Fruit fly (Drosophila melanogaster): ENCODE results near the gene CG2145.

dm6 chrX:10959912-10960311 lies 32.7 kb downstream of the CG2145 start:
- no peak for TF ChIP-seq CG8159 (tag; optimal IDR thresholded peaks at IDR 0.05)
- TF ChIP-seq CG8301 (tag; optimal IDR thresholded peaks at IDR 0.05) = peak; percentile 53
- no peak for TF ChIP-seq EcR (GFP tag; optimal IDR thresholded peaks at IDR 0.05)
- TF ChIP-seq CG12605 (GFP tag; IDR thresholded peaks at IDR 0.05) = no peak
- TF ChIP-seq rn (GFP tag; IDR thresholded peaks at IDR 0.05) = no peak
- no peak for TF ChIP-seq Snoo (tag; optimal IDR thresholded peaks at IDR 0.05)
- TF ChIP-seq CG13204 (GFP tag; optimal IDR thresholded peaks at IDR 0.05) = no peak
- TF ChIP-seq CG15710 (tag; optimal IDR thresholded peaks at IDR 0.05) = no peak
- TF ChIP-seq CG32121 (GFP tag; IDR thresholded peaks at IDR 0.05) = peak; percentile 19; the same call in 1 of the 2 replicates
